Fruit fly (Drosophila melanogaster) whole organism, prepupa: Measurements from ENCODE around the gene Bace.

Experiments used
- Blimp-1 ChIP-seq: fragments of 200-800 bp; sonication (Bioruptor generic); optimal IDR thresholded peaks from 3 replicates; lab custom pipeline; 2017; ENCODE audit warnings: missing biosample characterization, missing genetic modification characterization, mild to moderate bottlenecking, moderate library complexity, missing genetic modification reagents
- CG11902 ChIP-seq: fragments of 200-800 bp; sonication (Bioruptor generic); optimal IDR thresholded peaks from 3 replicates; lab custom pipeline; 2016; ENCODE audit warnings: missing biosample characterization, missing genetic modification characterization
- CG15336 ChIP-seq: fragments of 200-800 bp; sonication (Bioruptor generic); IDR thresholded peaks from 2 replicates; pipeline ENCODE4 v1.3.6; 2022; ENCODE audit warnings: missing biosample characterization, missing genetic modification characterization
- CG16779 ChIP-seq: fragments of 200-800 bp; sonication (Bioruptor generic); optimal IDR thresholded peaks from 3 replicates; lab custom pipeline; 2017; ENCODE audit warnings: missing biosample characterization, mild to moderate bottlenecking, missing genetic modification characterization
- CG4318 ChIP-seq: fragments of 200-800 bp; sonication (Bioruptor generic); optimal IDR thresholded peaks from 3 replicates; lab custom pipeline; 2017; ENCODE audit warnings: missing biosample characterization, mild to moderate bottlenecking, missing genetic modification characterization
- Sox102F ChIP-seq: fragments of 200-800 bp; sonication (Bioruptor generic); optimal IDR thresholded peaks from 2 replicates; lab custom pipeline; 2016; ENCODE audit warnings: missing biosample characterization, mild to moderate bottlenecking, missing genetic modification characterization
- fd85E ChIP-seq: fragments of 200-800 bp; sonication (Bioruptor generic); optimal IDR thresholded peaks from 3 replicates; lab custom pipeline; 2016; ENCODE audit warnings: missing biosample characterization, missing genetic modification characterization
- svp ChIP-seq: fragments of 200-800 bp; sonication (Bioruptor generic); peaks from one replicate; lab custom pipeline; 2016; ENCODE audit warnings: missing biosample characterization, missing genetic modification characterization

DNA sequence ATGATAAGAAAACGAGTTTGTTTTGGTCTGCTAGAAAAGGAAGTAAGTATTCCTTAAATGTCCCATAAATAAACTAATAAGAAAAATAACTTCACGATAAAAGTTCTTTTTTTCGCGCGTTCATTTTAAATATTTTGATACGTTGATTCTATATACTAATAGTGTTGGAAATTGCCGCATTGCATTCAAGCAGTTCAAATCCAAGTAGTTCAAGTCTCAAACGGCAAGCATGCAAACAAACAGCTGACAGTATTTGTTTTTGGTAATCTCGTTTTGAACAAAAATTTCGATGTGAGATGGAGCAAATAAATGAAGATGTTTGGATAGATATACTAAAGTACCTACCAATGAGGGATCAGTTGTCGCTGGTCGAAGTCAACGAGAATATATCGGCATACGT, 7.4 kb downstream of the Bace start, which contains the start of gene CG13088:
- TF ChIP-seq Blimp-1 (GFP tag; lab: Kevin White, UChicago): no peak
- no peak for TF ChIP-seq CG16779 (tag; lab: Kevin White, UChicago)
- no peak for TF ChIP-seq CG4318 (GFP tag; lab: Kevin White, UChicago)
- no peak for TF ChIP-seq Sox102F (GFP tag; lab: Kevin White, UChicago)
- TF ChIP-seq CG11902 (GFP tag; lab: Kevin White, UChicago): no peak
- no peak for TF ChIP-seq CG15336 (GFP tag; lab: Robert Waterston, UW)
- TF ChIP-seq fd85E (GFP tag; lab: Kevin White, UChicago): no peak
- TF ChIP-seq svp: no peak
